Worm (Caenorhabditis elegans): ENCODE measurements around the gene pigb-1.

DNA sequence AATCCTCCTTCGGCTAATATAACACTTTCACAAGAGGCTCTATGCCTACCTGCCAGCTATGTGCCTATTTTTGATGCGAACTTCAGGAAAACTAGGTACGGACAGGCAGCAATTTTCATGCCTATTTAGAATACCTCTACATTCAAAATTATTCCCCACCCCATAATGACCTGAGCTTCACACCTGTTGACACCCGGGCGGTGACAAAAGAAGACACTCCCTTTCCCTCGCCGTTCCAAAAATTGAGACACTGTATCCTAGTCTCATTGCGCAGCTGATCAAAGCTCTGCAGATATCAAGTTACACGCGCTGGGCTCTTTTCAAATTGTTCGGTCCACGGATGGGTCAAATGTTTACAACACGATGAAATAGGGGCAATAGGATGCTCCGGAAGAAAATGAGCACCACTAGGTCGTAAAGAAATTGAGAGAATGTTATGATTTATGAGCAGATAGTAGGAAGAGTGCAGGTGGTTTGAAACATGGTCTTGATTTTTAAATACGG lies 18.4 kb downstream of the pigb-1 start:
- TF ChIP-seq ceh-82 (tag; optimal IDR thresholded peaks at IDR 0.05) (no peak), lin-39 (tag; optimal IDR thresholded peaks at IDR 0.05) (no peak), ama-1 (optimal IDR thresholded peaks at IDR 0.05) (no peak)

Data from whole organism, L2 larva.